Fruit fly (Drosophila melanogaster): ENCODE results near the gene Marcal1.

dm6 chr2L:4999389-5000032 lies 44.2 kb downstream of the Marcal1 start:
- TF ChIP-seq Pif1B (GFP tag; optimal IDR thresholded peaks at IDR 0.05): peak; percentile 65
- TF ChIP-seq Ets98B (GFP tag; IDR thresholded peaks at IDR 0.05): peak; percentile 90
- TF ChIP-seq D1 (tag; optimal IDR thresholded peaks at IDR 0.05): no peak
- peak; percentile 80 for TF ChIP-seq EcR (GFP tag; optimal IDR thresholded peaks at IDR 0.05)
- peak; percentile 83 for TF ChIP-seq rn (GFP tag; IDR thresholded peaks at IDR 0.05)
- peak; percentile 87 for TF ChIP-seq CG4496 (GFP tag; IDR thresholded peaks at IDR 0.05)
- no peak for TF ChIP-seq gl (tag; optimal IDR thresholded peaks at IDR 0.05)
- TF ChIP-seq CG8159 (tag; optimal IDR thresholded peaks at IDR 0.05): peak; percentile 62
- peak; percentile 60 for TF ChIP-seq CG12605 (GFP tag; IDR thresholded peaks at IDR 0.05)
- TF ChIP-seq Pif1A (GFP tag; optimal IDR thresholded peaks at IDR 0.05): peak; percentile 68
- TF ChIP-seq CG34367 (tag; optimal IDR thresholded peaks at IDR 0.05): peak; percentile 54
